Worm (Caenorhabditis elegans) whole organism, late embryonic: ENCODE results near the gene M195.2.

Experiments used
- C08G9.2 ChIP-seq: sonication (generic microtip); optimal IDR thresholded peaks from 2 replicates; lab custom pipeline; 2016; ENCODE audit warnings: mild to moderate bottlenecking, missing genetic modification characterization, moderate library complexity, missing compliant biosample characterization
- C38D4.7 ChIP-seq: fragments of 200-800 bp; sonication (Bioruptor generic); optimal IDR thresholded peaks from 2 replicates; lab custom pipeline; 2018; ENCODE audit warnings: mild to moderate bottlenecking, missing genetic modification characterization, moderate library complexity, missing compliant biosample characterization
- K02D7.2 ChIP-seq: sonication (generic microtip); optimal IDR thresholded peaks from 2 replicates; lab custom pipeline; 2017; ENCODE audit warnings: mild to moderate bottlenecking, missing genetic modification characterization, missing compliant biosample characterization
- K09A11.1 ChIP-seq: sonication (generic microtip); optimal IDR thresholded peaks from 2 replicates; lab custom pipeline; 2017; ENCODE audit warnings: antibody characterized with exemption, mild to moderate bottlenecking, missing genetic modification characterization, missing compliant biosample characterization; ENCODE audit not compliant: insufficient read depth
- T23F11.4 ChIP-seq: fragments of 200-800 bp; sonication (Bioruptor generic); optimal IDR thresholded peaks from 2 replicates; lab custom pipeline; 2018; ENCODE audit warnings: mild to moderate bottlenecking, missing genetic modification characterization, missing compliant biosample characterization
- Y22D7AL.16 ChIP-seq: sonication (generic microtip); optimal IDR thresholded peaks from 2 replicates; lab custom pipeline; 2016; ENCODE audit warnings: missing genetic modification characterization, missing compliant biosample characterization
- ahr-1 ChIP-seq: sonication (generic microtip); optimal IDR thresholded peaks from 2 replicates; lab custom pipeline; 2016; ENCODE audit warnings: missing genetic modification characterization, missing compliant biosample characterization
- ceh-18 ChIP-seq: sonication (generic microtip); optimal IDR thresholded peaks from 2 replicates; lab custom pipeline; 2016; ENCODE audit warnings: missing genetic modification characterization, missing compliant biosample characterization
- ceh-19 ChIP-seq: fragments of 200-800 bp; sonication (Bioruptor generic); optimal IDR thresholded peaks from 2 replicates; lab custom pipeline; 2018; ENCODE audit warnings: mild to moderate bottlenecking, missing genetic modification characterization, missing compliant biosample characterization
- ceh-2 ChIP-seq: sonication (generic microtip); optimal IDR thresholded peaks from 2 replicates; lab custom pipeline; 2016; ENCODE audit warnings: missing genotype, missing genetic modification characterization, missing compliant biosample characterization
- ceh-22 ChIP-seq: sonication (generic microtip); optimal IDR thresholded peaks from 2 replicates; lab custom pipeline; 2017; ENCODE audit warnings: missing biosample characterization, missing genetic modification characterization
- ceh-24 ChIP-seq: sonication (generic microtip); optimal IDR thresholded peaks from 2 replicates; lab custom pipeline; 2016; ENCODE audit warnings: mild to moderate bottlenecking, missing genetic modification characterization, missing compliant biosample characterization
- ceh-31 ChIP-seq: sonication (generic microtip); optimal IDR thresholded peaks from 2 replicates; lab custom pipeline; 2016; ENCODE audit warnings: missing genetic modification characterization, missing compliant biosample characterization
- ceh-34 ChIP-seq: sonication (generic microtip); optimal IDR thresholded peaks from 2 replicates; lab custom pipeline; 2016; ENCODE audit warnings: mild to moderate bottlenecking, missing genetic modification characterization, missing compliant biosample characterization
- ceh-45 ChIP-seq: fragments of 200-800 bp; sonication (Bioruptor generic); IDR thresholded peaks from 2 replicates; pipeline ENCODE4 v1.3.6; 2022; ENCODE audit warnings: missing genetic modification reagents, missing genetic modification characterization, missing compliant biosample characterization
- ceh-9 ChIP-seq: sonication (generic microtip); optimal IDR thresholded peaks from 2 replicates; lab custom pipeline; 2016; ENCODE audit warnings: mild to moderate bottlenecking, missing genetic modification characterization, inconsistent platforms, missing compliant biosample characterization
- che-1 ChIP-seq: sonication (generic microtip); optimal IDR thresholded peaks from 2 replicates; lab custom pipeline; 2016; ENCODE audit warnings: mild to moderate bottlenecking, missing genetic modification characterization, missing compliant biosample characterization
- dve-1 ChIP-seq: sonication (generic microtip); optimal IDR thresholded peaks from 2 replicates; lab custom pipeline; 2017; ENCODE audit warnings: antibody characterized with exemption, mild to moderate bottlenecking, missing genetic modification characterization, missing compliant biosample characterization
- elt-2 ChIP-seq: sonication (generic microtip); optimal IDR thresholded peaks from 2 replicates; lab custom pipeline; 2016; ENCODE audit warnings: missing genetic modification reagents, missing genetic modification characterization, missing compliant biosample characterization
- ets-4 ChIP-seq: sonication (generic microtip); optimal IDR thresholded peaks from 2 replicates; lab custom pipeline; 2016; ENCODE audit warnings: missing genetic modification characterization, missing compliant biosample characterization
- fax-1 ChIP-seq: sonication (generic microtip); optimal IDR thresholded peaks from 2 replicates; lab custom pipeline; 2016; ENCODE audit warnings: missing genotype, missing genetic modification characterization, missing compliant biosample characterization
- fkh-10 ChIP-seq: fragments of 150-350 bp; optimal IDR thresholded peaks from 2 replicates; lab custom pipeline; 2014; ENCODE audit warnings: missing biosample characterization, missing genetic modification reagents, missing genetic modification characterization
- fkh-6 ChIP-seq: sonication (generic microtip); optimal IDR thresholded peaks from 2 replicates; lab custom pipeline; 2016; ENCODE audit warnings: missing genetic modification characterization, missing compliant biosample characterization
- hlh-13 ChIP-seq: fragments of 200-800 bp; sonication (Bioruptor generic); optimal IDR thresholded peaks from 2 replicates; lab custom pipeline; 2018; ENCODE audit warnings: mild to moderate bottlenecking, missing genetic modification characterization, missing compliant biosample characterization
- hlh-30 ChIP-seq: sonication (generic microtip); optimal IDR thresholded peaks from 2 replicates; lab custom pipeline; 2017; ENCODE audit warnings: antibody characterized with exemption, missing genetic modification characterization, missing compliant biosample characterization; ENCODE audit not compliant: insufficient read depth
- lim-6 ChIP-seq: sonication (generic microtip); optimal IDR thresholded peaks from 2 replicates; lab custom pipeline; 2016; ENCODE audit warnings: missing genetic modification characterization, missing compliant biosample characterization
- lin-11 ChIP-seq: fragments of 200-800 bp; sonication (Bioruptor generic); optimal IDR thresholded peaks from 2 replicates; lab custom pipeline; 2018; ENCODE audit warnings: mild to moderate bottlenecking, missing genetic modification characterization, missing compliant biosample characterization
- nhr-11 ChIP-seq: fragments of 150-350 bp; optimal IDR thresholded peaks from 2 replicates; lab custom pipeline; 2014; ENCODE audit warnings: missing biosample characterization, missing genetic modification characterization
- nhr-232 ChIP-seq: sonication (generic microtip); optimal IDR thresholded peaks from 2 replicates; lab custom pipeline; 2016; ENCODE audit warnings: missing genetic modification characterization, missing compliant biosample characterization
- odd-2 ChIP-seq: sonication (generic microtip); optimal IDR thresholded peaks from 2 replicates; lab custom pipeline; 2017; ENCODE audit warnings: antibody characterized with exemption, mild to moderate bottlenecking, missing genetic modification characterization, missing compliant biosample characterization
- pag-3 ChIP-seq: sonication (generic microtip); optimal IDR thresholded peaks from 2 replicates; lab custom pipeline; 2016; ENCODE audit warnings: missing compliant biosample characterization, missing genetic modification characterization, borderline replicate concordance
- pat-9 ChIP-seq: fragments of 200-800 bp; sonication (Bioruptor generic); optimal IDR thresholded peaks from 2 replicates; lab custom pipeline; 2018; ENCODE audit warnings: mild to moderate bottlenecking, missing genetic modification characterization, moderate library complexity, missing compliant biosample characterization
- pax-1 ChIP-seq: fragments of 150-350 bp; optimal IDR thresholded peaks from 2 replicates; lab custom pipeline; 2014; ENCODE audit warnings: missing biosample characterization, missing genetic modification characterization
- pros-1 ChIP-seq: fragments of 150-350 bp; optimal IDR thresholded peaks from 2 replicates; lab custom pipeline; 2014; ENCODE audit warnings: missing biosample characterization, missing genetic modification reagents, missing genetic modification characterization
- rnt-1 ChIP-seq: sonication (generic microtip); optimal IDR thresholded peaks from 2 replicates; lab custom pipeline; 2016; ENCODE audit warnings: missing genetic modification characterization, missing compliant biosample characterization
- sdc-2 ChIP-seq: sonication (generic microtip); optimal IDR thresholded peaks from 2 replicates; lab custom pipeline; 2016; ENCODE audit warnings: missing genotype, missing genetic modification characterization, missing compliant biosample characterization
- sox-4 ChIP-seq: sonication (generic microtip); optimal IDR thresholded peaks from 2 replicates; lab custom pipeline; 2017; ENCODE audit warnings: mild to moderate bottlenecking, missing genetic modification characterization, inconsistent platforms, missing compliant biosample characterization
- syd-9 ChIP-seq: sonication (generic microtip); optimal IDR thresholded peaks from 2 replicates; lab custom pipeline; 2016; ENCODE audit warnings: mild to moderate bottlenecking, missing genetic modification characterization, moderate library complexity, missing compliant biosample characterization
- tbx-7 ChIP-seq: sonication (generic microtip); optimal IDR thresholded peaks from 2 replicates; lab custom pipeline; 2016; ENCODE audit warnings: missing genotype, missing genetic modification characterization, missing compliant biosample characterization
- ttx-3 ChIP-seq: sonication (generic microtip); optimal IDR thresholded peaks from 2 replicates; lab custom pipeline; 2016; ENCODE audit warnings: missing genetic modification reagents, missing genetic modification characterization, missing compliant biosample characterization
- unc-3 ChIP-seq, 2 experiments: fragments of 200-800 bp in 1 of 2; sonication (Bioruptor generic) in 1 of 2; sonication (generic microtip) in 1 of 2; conservative IDR thresholded peaks in 1 of 2; optimal IDR thresholded peaks in 1 of 2; 2 replicates each; pipeline versions ENCODE4 v1.3.6 to Lab custom; 2016 to 2022; ENCODE audit warnings: missing compliant biosample characterization in 2 of 2, missing genetic modification characterization in 2 of 2, missing genetic modification reagents in 1 of 2
- unc-55 ChIP-seq: sonication (generic microtip); optimal IDR thresholded peaks from 2 replicates; lab custom pipeline; 2017; ENCODE audit warnings: missing biosample characterization, missing genetic modification reagents, missing genetic modification characterization
- unc-86 ChIP-seq: sonication (generic microtip); optimal IDR thresholded peaks from 2 replicates; lab custom pipeline; 2016; ENCODE audit warnings: missing genetic modification characterization, missing compliant biosample characterization
- zip-5 ChIP-seq: sonication (generic microtip); optimal IDR thresholded peaks from 2 replicates; lab custom pipeline; 2016; ENCODE audit warnings: missing genetic modification characterization, missing compliant biosample characterization
- ztf-16 ChIP-seq: sonication (generic microtip); optimal IDR thresholded peaks from 2 replicates; lab custom pipeline; 2017; ENCODE audit warnings: missing genetic modification characterization, missing compliant biosample characterization

The M195.2 gene

DNA sequence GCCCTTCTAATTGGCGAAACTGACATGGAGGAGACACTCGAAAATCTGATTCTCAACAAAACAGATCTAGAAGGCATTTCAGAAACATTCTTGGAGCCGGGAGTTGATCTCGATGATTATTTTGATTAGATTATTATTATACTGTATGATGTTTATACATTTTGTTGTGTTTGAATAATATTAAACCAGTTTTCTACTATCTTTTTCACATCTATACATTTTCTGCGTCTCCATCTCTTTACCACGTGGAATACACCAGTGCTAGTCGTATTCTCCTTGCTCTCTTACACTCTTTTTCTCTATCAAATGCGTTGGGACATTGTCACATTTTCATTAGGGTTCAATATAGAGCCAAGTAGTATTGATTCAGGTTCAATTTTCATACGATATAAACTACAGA, 31.1 kb upstream of the M195.2 start, which contains the start of gene C26D10.4:
Gene C26D10.4 (plus strand): TSS at position 301 of the 400 bp plus-strand sequence.
- TF ChIP-seq sox-4 (no peak), hlh-30 (tag; lab: Kevin White, UChicago) (no peak), ahr-1 (no peak), ttx-3 (tag; lab: Kevin White, UChicago) (no peak), fkh-6 (tag; lab: Kevin White, UChicago) (no peak), ets-4 (no peak), odd-2 (tag; lab: Kevin White, UChicago) (no peak), zip-5 (tag; lab: Kevin White, UChicago) (no peak), pag-3 (tag; lab: Kevin White, UChicago) (no peak), ceh-9 (tag; lab: Kevin White, UChicago) (no peak), T23F11.4 (GFP tag; lab: Kevin White, UChicago) (no peak), C38D4.7 (no peak), pros-1 (tag; lab: Kevin White, UChicago) (no peak), unc-55 (GFP tag; lab: Kevin White, UChicago) (no peak), unc-3 (GFP tag; conservative IDR thresholded peaks at IDR 0.05; lab: Robert Waterston, UW) (no peak), unc-3 (tag; optimal IDR thresholded peaks at IDR 0.05; lab: Kevin White, UChicago) (no peak), rnt-1 (tag; lab: Kevin White, UChicago) (no peak), ceh-22 (tag; lab: Kevin White, UChicago) (no peak), unc-86 (no peak), ceh-18 (tag; lab: Kevin White, UChicago) (no peak), ceh-45 (GFP tag; lab: Robert Waterston, UW) (no peak)

DNA sequence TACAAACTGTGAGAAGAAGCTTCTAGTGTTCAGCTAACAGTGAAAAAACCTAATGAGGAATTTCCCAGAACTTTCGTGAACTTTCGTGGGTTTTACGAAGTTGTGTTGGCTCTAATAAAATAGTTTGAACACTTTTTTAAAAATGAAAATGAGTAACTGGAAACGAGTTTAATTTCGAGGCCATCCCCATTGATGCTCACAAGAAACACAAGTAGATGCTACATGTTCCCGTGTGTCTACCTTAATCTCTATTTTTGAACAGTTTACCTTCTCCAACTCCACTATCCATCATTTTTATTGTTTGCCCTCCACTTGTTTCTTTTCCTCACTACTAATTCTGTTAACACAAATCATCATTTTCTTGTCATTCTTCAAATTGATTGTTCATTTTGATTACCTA, 26.9 kb upstream of the M195.2 start, which contains the start of gene C26D10.7:
Gene C26D10.7 (plus strand): TSS at position 301 of the 400 bp plus-strand sequence.
- TF ChIP-seq sdc-2 (tag; lab: Kevin White, UChicago) (no peak), ztf-16 (tag; lab: Kevin White, UChicago) (no peak), elt-2 (no peak), tbx-7 (tag; lab: Kevin White, UChicago) (no peak), K09A11.1 (no peak), unc-3 (GFP tag; conservative IDR thresholded peaks at IDR 0.05; lab: Robert Waterston, UW) (no peak), unc-3 (tag; optimal IDR thresholded peaks at IDR 0.05; lab: Kevin White, UChicago) (no peak), pros-1 (tag; lab: Kevin White, UChicago) (no peak), ceh-2 (tag; lab: Kevin White, UChicago) (no peak), unc-86 (no peak), C08G9.2 (tag; lab: Kevin White, UChicago) (no peak), lim-6 (tag; lab: Kevin White, UChicago) (no peak), Y22D7AL.16 (tag; lab: Kevin White, UChicago) (no peak), pag-3 (tag; lab: Kevin White, UChicago) (no peak), syd-9 (tag; lab: Kevin White, UChicago) (no peak), rnt-1 (tag; lab: Kevin White, UChicago) (no peak), nhr-232 (tag; lab: Kevin White, UChicago) (no peak), hlh-13 (GFP tag; lab: Kevin White, UChicago) (no peak), K02D7.2 (tag; lab: Kevin White, UChicago) (no peak), pax-1 (tag; lab: Kevin White, UChicago) (no peak)

DNA sequence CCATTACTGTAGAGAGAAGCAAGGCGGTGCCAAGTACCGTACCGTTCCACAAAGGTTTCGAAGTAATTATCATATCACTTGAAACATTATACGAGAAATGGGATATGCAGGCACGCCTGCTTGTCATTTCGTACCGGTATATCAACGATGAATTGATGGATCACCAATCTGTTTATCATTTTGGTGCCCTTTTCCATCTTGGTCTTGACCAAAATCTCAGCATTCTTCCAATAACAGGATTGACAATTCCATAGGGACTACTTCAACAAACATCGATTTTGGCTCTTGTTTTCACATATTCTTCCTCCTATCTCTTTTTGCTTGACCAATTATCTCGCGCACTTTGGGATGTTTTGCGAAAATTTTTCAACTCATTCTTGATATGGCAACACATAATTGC, 21.4 kb upstream of the M195.2 start:
- no peak for TF ChIP-seq T23F11.4 (GFP tag; lab: Kevin White, UChicago)
- no peak for TF ChIP-seq pat-9 (tag; lab: Kevin White, UChicago)
- no peak for TF ChIP-seq dve-1 (tag; lab: Kevin White, UChicago)
- TF ChIP-seq che-1 (tag; lab: Kevin White, UChicago) = no peak
- no peak for TF ChIP-seq sdc-2 (tag; lab: Kevin White, UChicago)
- no peak for TF ChIP-seq ceh-19
- TF ChIP-seq rnt-1 (tag; lab: Kevin White, UChicago) = no peak
- no peak for TF ChIP-seq unc-55 (GFP tag; lab: Kevin White, UChicago)
- no peak for TF ChIP-seq ceh-31
- TF ChIP-seq hlh-13 (GFP tag; lab: Kevin White, UChicago) = no peak
- TF ChIP-seq nhr-11 (tag; lab: Kevin White, UChicago) = no peak
- TF ChIP-seq fax-1 (tag; lab: Kevin White, UChicago) = no peak
- TF ChIP-seq ceh-18 (tag; lab: Kevin White, UChicago) = no peak
- TF ChIP-seq fkh-10 (GFP tag; lab: Kevin White, UChicago) = no peak
- no peak for TF ChIP-seq lin-11
- TF ChIP-seq ceh-34 (tag; lab: Kevin White, UChicago) = no peak
- no peak for TF ChIP-seq C08G9.2 (tag; lab: Kevin White, UChicago)
- TF ChIP-seq ceh-22 (tag; lab: Kevin White, UChicago) = no peak
- no peak for TF ChIP-seq ceh-24 (tag; lab: Kevin White, UChicago)
